Worm (Caenorhabditis elegans) whole organism, L1 larva: ENCODE measurements around the gene paa-1.

Experiments
- C16A3.4 ChIP-seq: fragments of 150-350 bp; optimal IDR thresholded peaks from 2 replicates; lab custom pipeline; 2014; ENCODE audit warnings: missing biosample characterization, missing genetic modification characterization
- C34B4.2 ChIP-seq: sonication (generic microtip); optimal IDR thresholded peaks from 2 replicates; lab custom pipeline; 2017; ENCODE audit warnings: mild to moderate bottlenecking, missing genetic modification characterization, missing compliant biosample characterization
- F16B12.6 ChIP-seq: fragments of 150-350 bp; optimal IDR thresholded peaks from 2 replicates; lab custom pipeline; 2014; ENCODE audit warnings: missing biosample characterization, missing genetic modification characterization
- alr-1 ChIP-seq: fragments of 200-800 bp; sonication (Bioruptor generic); optimal IDR thresholded peaks from 2 replicates; lab custom pipeline; 2018; ENCODE audit warnings: borderline replicate concordance, mild to moderate bottlenecking, missing genetic modification characterization, missing compliant biosample characterization
- aly-2 ChIP-seq: fragments of 150-350 bp; optimal IDR thresholded peaks from 2 replicates; lab custom pipeline; 2014; ENCODE audit warnings: missing biosample characterization, missing genetic modification characterization
- ceh-8 ChIP-seq: fragments of 200-800 bp; sonication (Bioruptor generic); optimal IDR thresholded peaks from 2 replicates; lab custom pipeline; 2018; ENCODE audit warnings: mild to moderate bottlenecking, missing genetic modification characterization, moderate library complexity, missing compliant biosample characterization
- ceh-88 ChIP-seq: fragments of 200-800 bp; sonication (Bioruptor generic); IDR thresholded peaks from 2 replicates; pipeline ENCODE4 v1.3.6; 2022; ENCODE audit warnings: missing genetic modification characterization, missing compliant biosample characterization
- ceh-90 ChIP-seq: sonication (generic microtip); optimal IDR thresholded peaks from 2 replicates; lab custom pipeline; 2016; ENCODE audit warnings: missing genetic modification characterization, missing compliant biosample characterization
- ces-1 ChIP-seq: fragments of 150-350 bp; optimal IDR thresholded peaks from 2 replicates; lab custom pipeline; 2014; ENCODE audit warnings: missing biosample characterization, missing genetic modification reagents, missing genetic modification characterization
- dpl-1 ChIP-seq, 3 experiments: fragments of 150-350 bp in 2 of 3; sonication (generic microtip) in 1 of 3; optimal IDR thresholded peaks; 2 replicates each; lab custom pipeline; 2014 to 2017; ENCODE audit warnings: missing biosample characterization in 3 of 3, missing genetic modification characterization in 3 of 3, missing genetic modification reagents in 3 of 3
- dsc-1 ChIP-seq: sonication (generic microtip); optimal IDR thresholded peaks from 2 replicates; lab custom pipeline; 2016; ENCODE audit warnings: mild to moderate bottlenecking, missing genetic modification characterization, missing compliant biosample characterization
- efl-3 ChIP-seq: fragments of 200-800 bp; sonication (Bioruptor generic); optimal IDR thresholded peaks from 2 replicates; lab custom pipeline; 2018; ENCODE audit warnings: mild to moderate bottlenecking, missing genetic modification characterization, missing compliant biosample characterization
- egl-27 ChIP-seq, 2 experiments: fragments of 150-350 bp in 1 of 2; sonication (generic microtip); optimal IDR thresholded peaks; 3 replicates each; lab custom pipeline; 2017 to 2018; ENCODE audit warnings: missing biosample characterization in 2 of 2, missing genetic modification characterization in 2 of 2, missing genetic modification reagents in 2 of 2
- elt-2 ChIP-seq: sonication (generic microtip); optimal IDR thresholded peaks from 2 replicates; lab custom pipeline; 2016; ENCODE audit warnings: missing genetic modification characterization, mild to moderate bottlenecking, inconsistent platforms, missing compliant biosample characterization, missing genetic modification reagents
- ets-5 ChIP-seq: fragments of 200-800 bp; sonication (Bioruptor generic); IDR thresholded peaks from 2 replicates; pipeline ENCODE4 v1.3.6; 2022; ENCODE audit warnings: missing genetic modification characterization, missing compliant biosample characterization
- fkh-10 ChIP-seq: sonication (generic microtip); optimal IDR thresholded peaks from 2 replicates; lab custom pipeline; 2017; ENCODE audit warnings: missing biosample characterization, missing genetic modification reagents, missing genetic modification characterization
- fkh-4 ChIP-seq: sonication (generic microtip); optimal IDR thresholded peaks from 2 replicates; lab custom pipeline; 2016; ENCODE audit warnings: missing compliant biosample characterization, missing genetic modification characterization, borderline replicate concordance
- fkh-8 ChIP-seq: sonication (generic microtip); optimal IDR thresholded peaks from 2 replicates; lab custom pipeline; 2016; ENCODE audit warnings: mild to moderate bottlenecking, missing genetic modification characterization, missing compliant biosample characterization
- fos-1 ChIP-seq: fragments of 150-350 bp; optimal IDR thresholded peaks from 2 replicates; lab custom pipeline; 2014; ENCODE audit warnings: missing biosample characterization, missing genetic modification characterization
- grh-1 ChIP-seq: fragments of 200-800 bp; sonication (Bioruptor generic); IDR thresholded peaks from 2 replicates; pipeline ENCODE4 v1.3.6; 2022; ENCODE audit warnings: missing genetic modification reagents, missing genetic modification characterization, missing compliant biosample characterization
- hpl-2 ChIP-seq: fragments of 150-350 bp; optimal IDR thresholded peaks from 2 replicates; lab custom pipeline; 2014; ENCODE audit warnings: missing biosample characterization, missing genetic modification reagents, missing genetic modification characterization
- irx-1 ChIP-seq: sonication (generic microtip); optimal IDR thresholded peaks from 2 replicates; lab custom pipeline; 2016; ENCODE audit warnings: missing genetic modification characterization, missing compliant biosample characterization
- isw-1 ChIP-seq: fragments of 200-800 bp; sonication (Bioruptor generic); IDR thresholded peaks from 2 replicates; pipeline ENCODE4 v1.3.6; 2022; ENCODE audit warnings: missing genetic modification characterization, missing compliant biosample characterization
- jun-1 ChIP-seq: fragments of 150-350 bp; optimal IDR thresholded peaks from 2 replicates; lab custom pipeline; 2014; ENCODE audit warnings: missing biosample characterization, missing genetic modification reagents, missing genetic modification characterization
- lin-14 ChIP-seq: fragments of 200-800 bp; sonication (Bioruptor generic); optimal IDR thresholded peaks from 2 replicates; lab custom pipeline; 2018; ENCODE audit warnings: mild to moderate bottlenecking, missing genetic modification characterization, moderate library complexity, missing compliant biosample characterization
- lin-15B ChIP-seq: fragments of 150-350 bp; sonication (generic microtip); optimal IDR thresholded peaks from 3 replicates; lab custom pipeline; 2014; ENCODE audit warnings: missing biosample characterization, missing genetic modification characterization
- lsy-2 ChIP-seq, 2 experiments: fragments of 150-350 bp; optimal IDR thresholded peaks; 2 replicates each; lab custom pipeline; 2014; ENCODE audit warnings: missing biosample characterization in 2 of 2, missing genetic modification characterization in 2 of 2
- mab-9 ChIP-seq: fragments of 200-800 bp; sonication (Bioruptor generic); IDR thresholded peaks from 2 replicates; pipeline ENCODE4 v1.3.6; 2022; ENCODE audit warnings: missing genetic modification reagents, missing genetic modification characterization, missing compliant biosample characterization
- mdl-1 ChIP-seq, 2 experiments: fragments of 150-350 bp; optimal IDR thresholded peaks; 2 replicates each; lab custom pipeline; 2014 to 2017; ENCODE audit warnings: missing biosample characterization in 2 of 2, missing genetic modification characterization in 2 of 2, inconsistent platforms in 1 of 2
- nhr-12 ChIP-seq: sonication (generic microtip); optimal IDR thresholded peaks from 2 replicates; lab custom pipeline; 2017; ENCODE audit warnings: missing biosample characterization, missing genetic modification characterization
- nhr-237 ChIP-seq: fragments of 150-350 bp; optimal IDR thresholded peaks from 2 replicates; lab custom pipeline; 2014; ENCODE audit warnings: missing biosample characterization, missing genetic modification characterization
- nhr-47 ChIP-seq: sonication (generic microtip); optimal IDR thresholded peaks from 2 replicates; lab custom pipeline; 2016; ENCODE audit warnings: mild to moderate bottlenecking, missing genetic modification characterization, moderate library complexity, missing compliant biosample characterization
- nhr-76 ChIP-seq: sonication (generic microtip); optimal IDR thresholded peaks from 2 replicates; lab custom pipeline; 2017; ENCODE audit warnings: missing biosample characterization, missing genetic modification characterization
- nhr-84 ChIP-seq: sonication (generic microtip); optimal IDR thresholded peaks from 2 replicates; lab custom pipeline; 2017; ENCODE audit warnings: missing biosample characterization, missing genetic modification characterization
- nhr-90 ChIP-seq: sonication (generic microtip); optimal IDR thresholded peaks from 2 replicates; lab custom pipeline; 2016; ENCODE audit warnings: mild to moderate bottlenecking, missing genetic modification characterization, missing compliant biosample characterization; ENCODE audit not compliant: poor library complexity
- pag-3 ChIP-seq: sonication (generic microtip); optimal IDR thresholded peaks from 2 replicates; lab custom pipeline; 2017; ENCODE audit warnings: missing genetic modification characterization, mild to moderate bottlenecking, missing compliant biosample characterization, antibody characterized with exemption, borderline replicate concordance; ENCODE audit not compliant: insufficient read depth
- pqm-1 ChIP-seq: sonication (generic microtip); optimal IDR thresholded peaks from 3 replicates; lab custom pipeline; 2017; ENCODE audit warnings: missing biosample characterization, missing genetic modification characterization
- skn-1 ChIP-seq: fragments of 150-350 bp; optimal IDR thresholded peaks from 2 replicates; lab custom pipeline; 2014; ENCODE audit warnings: missing biosample characterization, missing genetic modification characterization
- snpc-4 ChIP-seq: fragments of 150-350 bp; optimal IDR thresholded peaks from 2 replicates; lab custom pipeline; 2014; ENCODE audit warnings: missing biosample characterization, missing genetic modification characterization
- sptf-1 ChIP-seq: fragments of 150-350 bp; optimal IDR thresholded peaks from 2 replicates; lab custom pipeline; 2014; ENCODE audit warnings: missing biosample characterization, missing genetic modification characterization
- sup-37 ChIP-seq: fragments of 200-800 bp; sonication (Bioruptor generic); optimal IDR thresholded peaks from 2 replicates; lab custom pipeline; 2018; ENCODE audit warnings: mild to moderate bottlenecking, missing genetic modification characterization, missing compliant biosample characterization
- swsn-7 ChIP-seq: sonication (generic microtip); optimal IDR thresholded peaks from 2 replicates; lab custom pipeline; 2016; ENCODE audit warnings: missing genetic modification characterization, missing compliant biosample characterization
- tbx-2 ChIP-seq: sonication (generic microtip); optimal IDR thresholded peaks from 2 replicates; lab custom pipeline; 2016; ENCODE audit warnings: missing genetic modification characterization, missing compliant biosample characterization
- unc-30 ChIP-seq: sonication (generic microtip); optimal IDR thresholded peaks from 2 replicates; lab custom pipeline; 2017; ENCODE audit warnings: missing biosample characterization, missing genetic modification characterization
- unc-62 ChIP-seq: fragments of 150-350 bp; optimal IDR thresholded peaks from 2 replicates; lab custom pipeline; 2014; ENCODE audit warnings: missing biosample characterization, missing genetic modification reagents, missing genetic modification characterization
- unc-86 ChIP-seq: sonication (generic microtip); optimal IDR thresholded peaks from 2 replicates; lab custom pipeline; 2016; ENCODE audit warnings: missing genetic modification characterization, missing compliant biosample characterization
- unc-98 ChIP-seq: fragments of 200-800 bp; sonication (Bioruptor generic); IDR thresholded peaks from 2 replicates; pipeline ENCODE4 v1.3.6; 2022; ENCODE audit warnings: missing genetic modification characterization, missing compliant biosample characterization
- vab-15 ChIP-seq: sonication (generic microtip); optimal IDR thresholded peaks from 2 replicates; lab custom pipeline; 2017; ENCODE audit warnings: missing genotype, mild to moderate bottlenecking, missing genetic modification characterization, missing compliant biosample characterization
- zag-1 ChIP-seq: fragments of 150-350 bp; optimal IDR thresholded peaks from 2 replicates; lab custom pipeline; 2014; ENCODE audit warnings: missing biosample characterization, missing genetic modification characterization
- zip-4 ChIP-seq: fragments of 200-800 bp; sonication (Bioruptor generic); optimal IDR thresholded peaks from 2 replicates; lab custom pipeline; 2018; ENCODE audit warnings: mild to moderate bottlenecking, missing genetic modification characterization, moderate library complexity, missing compliant biosample characterization
- ztf-11 ChIP-seq, 2 experiments: sonication (generic microtip); optimal IDR thresholded peaks; 2 replicates each; lab custom pipeline; 2016 to 2017; ENCODE audit warnings: missing genetic modification characterization in 2 of 2, missing biosample characterization in 1 of 2, missing compliant biosample characterization in 1 of 2

paa-1 gene

DNA sequence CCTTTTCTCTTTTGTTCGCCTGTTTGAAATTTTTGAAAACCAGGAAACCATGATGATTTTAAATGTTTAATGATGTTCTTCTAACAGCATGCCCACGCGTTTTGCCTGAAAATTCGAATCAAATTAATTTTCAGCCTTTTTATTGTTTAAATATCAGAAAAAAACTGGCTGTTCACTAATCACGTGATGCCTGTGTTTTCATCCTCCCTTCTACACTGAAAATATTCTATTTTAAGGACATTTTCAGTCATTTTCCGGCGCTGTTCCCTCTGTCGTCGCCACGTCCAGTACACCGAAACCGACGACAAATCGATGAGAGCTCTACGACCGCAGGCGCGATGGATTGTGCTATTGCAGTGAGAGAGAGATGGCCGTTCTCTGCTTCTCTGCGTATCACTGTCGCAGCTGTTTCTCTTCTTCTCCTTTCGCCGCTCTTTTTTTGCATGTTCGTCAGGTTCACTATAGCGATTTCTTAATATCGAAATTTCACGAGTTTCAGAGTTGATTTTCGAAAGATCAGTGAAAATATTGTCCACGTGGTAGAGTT lies 695 bp upstream of the paa-1 start, which contains the start of gene F48E8.8 (continued):
- TF ChIP-seq fkh-8 (tag; lab: Kevin White, UChicago) (peak; percentile 67), mdl-1 (tag; optimal IDR thresholded peaks at IDR 0.05; lab: Kevin White, UChicago) (peak in 1 of 2 experiments; percentile 34), efl-3 (GFP tag; lab: Kevin White, UChicago) (no peak), skn-1 (tag; lab: Kevin White, UChicago) (peak; percentile 55), unc-30 (no peak), unc-62 (GFP tag; lab: Kevin White, UChicago) (no peak), pag-3 (tag; lab: Kevin White, UChicago) (no peak), elt-2 (tag; lab: Kevin White, UChicago) (no peak), ceh-8 (GFP tag; lab: Kevin White, UChicago) (no peak), pqm-1 (tag; lab: Kevin White, UChicago) (no peak), ceh-88 (no peak), aly-2 (tag; lab: Kevin White, UChicago) (no peak), fkh-4 (tag; lab: Kevin White, UChicago) (no peak), jun-1 (peak; percentile 3), ztf-11 (tag; optimal IDR thresholded peaks at IDR 0.05; lab: Kevin White, UChicago) (no peak), dpl-1 (GFP tag; optimal IDR thresholded peaks at IDR 0.05; lab: Kevin White, UChicago) (peak; percentile 34 to 63 (median 62)), alr-1 (tag; lab: Kevin White, UChicago) (no peak), unc-86 (tag; lab: Kevin White, UChicago) (peak; percentile 15), unc-98 (GFP tag; lab: Robert Waterston, UW) (no peak), fkh-10 (no peak), egl-27 (tag; optimal IDR thresholded peaks at IDR 0.05; lab: Kevin White, UChicago) (no peak), hpl-2 (GFP tag; lab: Kevin White, UChicago) (no peak), zip-4 (GFP tag; lab: Kevin White, UChicago) (no peak), nhr-237 (tag; lab: Kevin White, UChicago) (no peak), snpc-4 (tag; lab: Kevin White, UChicago) (no peak), zag-1 (tag; lab: Kevin White, UChicago) (no peak), sup-37 (GFP tag; lab: Kevin White, UChicago) (no peak), ets-5 (GFP tag; lab: Robert Waterston, UW) (no peak), C16A3.4 (tag; lab: Kevin White, UChicago) (no peak), isw-1 (GFP tag; lab: Robert Waterston, UW) (peak; percentile 33), nhr-76 (tag; lab: Kevin White, UChicago) (no peak), tbx-2 (tag; lab: Kevin White, UChicago) (peak; percentile 81), nhr-47 (tag; lab: Kevin White, UChicago) (peak; percentile 69), F16B12.6 (tag; lab: Kevin White, UChicago) (peak; percentile 79), nhr-84 (tag; lab: Kevin White, UChicago) (no peak), nhr-12 (no peak), grh-1 (GFP tag; lab: Robert Waterston, UW) (no peak), fos-1 (tag; lab: Kevin White, UChicago) (no peak), nhr-90 (no peak), sptf-1 (tag; lab: Kevin White, UChicago) (no peak), C34B4.2 (tag; lab: Kevin White, UChicago) (no peak), irx-1 (tag; lab: Kevin White, UChicago) (no peak), mab-9 (peak; percentile 81), dsc-1 (tag; lab: Kevin White, UChicago) (peak; percentile 46), swsn-7 (tag; lab: Kevin White, UChicago) (peak; percentile 56), ces-1 (no peak), lsy-2 (tag; optimal IDR thresholded peaks at IDR 0.05; lab: Kevin White, UChicago) (peak; percentile 73 to 85), lin-14 (GFP tag; lab: Kevin White, UChicago) (peak; percentile 80), vab-15 (tag; lab: Kevin White, UChicago) (no peak), lin-15B (tag; lab: Kevin White, UChicago) (peak; percentile 19), ceh-90 (no peak)
